Fruit fly (Drosophila melanogaster) whole organism, adult: ENCODE data around the gene aux.

Experiments
- CG11617 ChIP-seq: fragments of 200-800 bp; sonication (Bioruptor generic); optimal IDR thresholded peaks from 2 replicates; lab custom pipeline; 2017; ENCODE audit warnings: mild to moderate bottlenecking, missing biosample characterization, missing genetic modification reagents, missing genetic modification characterization
- CG14711 ChIP-seq: fragments of 200-800 bp; sonication (Bioruptor generic); optimal IDR thresholded peaks from 2 replicates; lab custom pipeline; 2018; ENCODE audit warnings: missing biosample characterization, mild to moderate bottlenecking, missing genetic modification characterization, moderate library complexity
- CG5204 ChIP-seq: fragments of 200-800 bp; sonication (Bioruptor generic); optimal IDR thresholded peaks from 2 replicates; lab custom pipeline; 2016; ENCODE audit warnings: missing biosample characterization, missing genetic modification characterization
- CG7045 ChIP-seq: fragments of 200-800 bp; sonication (Bioruptor generic); optimal IDR thresholded peaks from 2 replicates; lab custom pipeline; 2017; ENCODE audit warnings: missing biosample characterization, mild to moderate bottlenecking, missing genetic modification characterization
- CG7101 ChIP-seq: fragments of 200-800 bp; sonication (Bioruptor generic); optimal IDR thresholded peaks from 2 replicates; lab custom pipeline; 2018; ENCODE audit warnings: missing biosample characterization, mild to moderate bottlenecking, missing genetic modification characterization, moderate library complexity
- Clk ChIP-seq: fragments of 200-800 bp; sonication (Bioruptor generic); optimal IDR thresholded peaks from 2 replicates; lab custom pipeline; 2017; ENCODE audit warnings: missing biosample characterization, missing genetic modification characterization
- Crg-1 ChIP-seq: fragments of 200-800 bp; sonication (Bioruptor generic); optimal IDR thresholded peaks from 2 replicates; lab custom pipeline; 2016; ENCODE audit warnings: missing biosample characterization, missing genetic modification characterization
- Mnt ChIP-seq: fragments of 200-800 bp; sonication (Bioruptor generic); optimal IDR thresholded peaks from 2 replicates; lab custom pipeline; 2016; ENCODE audit warnings: missing biosample characterization, mild to moderate bottlenecking, missing genetic modification characterization
- cic ChIP-seq: fragments of 200-800 bp; sonication (Bioruptor generic); optimal IDR thresholded peaks from 2 replicates; lab custom pipeline; 2017; ENCODE audit warnings: missing biosample characterization, mild to moderate bottlenecking, missing genetic modification characterization, moderate library complexity
- cnc ChIP-seq, 2 experiments: fragments of >200 bp; optimal IDR thresholded peaks; 2 replicates each; lab custom pipeline; 2017
- kay ChIP-seq: fragments of 200-800 bp; sonication (Bioruptor generic); peaks from one replicate; lab custom pipeline; 2016; ENCODE audit warnings: missing biosample characterization, missing genetic modification characterization, borderline replicate concordance
- ovo ChIP-seq: fragments of 200-800 bp; sonication (Bioruptor generic); optimal IDR thresholded peaks from 2 replicates; lab custom pipeline; 2016; ENCODE audit warnings: missing biosample characterization, missing genetic modification characterization
- pad ChIP-seq: fragments of 200-800 bp; sonication (Bioruptor generic); optimal IDR thresholded peaks from 3 replicates; lab custom pipeline; 2017; ENCODE audit warnings: missing biosample characterization, missing genetic modification characterization, mild to moderate bottlenecking, moderate library complexity, missing genetic modification reagents
- tj ChIP-seq: fragments of 200-800 bp; sonication (Bioruptor generic); optimal IDR thresholded peaks from 3 replicates; lab custom pipeline; 2017; ENCODE audit warnings: missing biosample characterization, mild to moderate bottlenecking, missing genetic modification characterization, moderate library complexity

DNA sequence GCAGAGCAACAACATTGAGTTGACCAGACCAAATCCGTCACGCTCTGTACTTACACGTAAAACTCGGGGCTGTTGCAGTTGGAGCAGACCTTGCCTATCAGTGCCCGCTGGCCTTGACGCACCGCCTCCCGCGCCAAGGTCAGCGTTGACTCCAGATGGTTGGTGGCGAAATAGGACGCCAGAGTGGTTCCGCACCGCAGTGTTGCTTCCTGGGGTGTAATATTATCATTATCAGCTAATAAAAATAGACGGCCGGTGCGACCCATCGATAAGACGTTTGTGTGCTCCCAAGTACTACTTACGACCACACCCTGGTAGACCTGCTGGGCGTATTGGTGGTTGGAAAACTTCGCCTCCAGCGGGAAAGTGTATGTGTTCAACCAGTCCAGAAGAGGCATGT, 16.8 kb downstream of the aux start:
- TF ChIP-seq CG11617 (GFP tag; lab: Kevin White, UChicago), result no peak
- no peak for TF ChIP-seq kay (GFP tag; lab: Kevin White, UChicago)
- TF ChIP-seq Clk (GFP tag; lab: Kevin White, UChicago), result no peak
- TF ChIP-seq Crg-1, result no peak
- TF ChIP-seq pad (GFP tag; lab: Kevin White, UChicago), result no peak
- no peak for TF ChIP-seq CG7045
- no peak for TF ChIP-seq cic
- TF ChIP-seq CG7101, result no peak
- no peak for TF ChIP-seq tj
- TF ChIP-seq CG14711, result no peak
- TF ChIP-seq Mnt (GFP tag; lab: Kevin White, UChicago), result no peak
- TF ChIP-seq cnc (optimal IDR thresholded peaks at IDR 0.05; lab: Kevin White, UChicago), result no peak
- no peak for TF ChIP-seq ovo (GFP tag; lab: Kevin White, UChicago)
- TF ChIP-seq CG5204 (GFP tag; lab: Kevin White, UChicago), result no peak
